Worm (Caenorhabditis elegans): ENCODE measurements around the gene ttm-2.

DNA sequence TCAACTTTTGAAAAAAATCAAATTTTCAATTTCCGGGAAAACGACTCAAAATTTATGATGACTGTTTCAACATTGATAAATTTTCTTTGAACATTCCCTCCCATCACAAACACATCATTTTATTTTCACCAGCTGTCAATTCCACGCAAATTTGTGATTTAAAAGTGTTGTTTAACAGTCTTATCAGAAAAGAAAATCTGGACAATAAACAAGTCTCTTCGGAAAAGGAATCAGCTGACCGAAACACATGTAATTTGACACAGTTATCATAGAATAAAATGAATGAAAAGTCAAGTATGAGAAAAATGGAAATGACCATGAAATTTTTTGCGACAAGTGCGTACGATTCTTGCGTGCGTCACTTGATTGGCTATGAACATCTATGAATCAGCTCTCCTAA, 2.9 kb upstream of the ttm-2 start:
- TF ChIP-seq W03F9.2 (tag; optimal IDR thresholded peaks at IDR 0.05) (no peak), him-1 (tag; optimal IDR thresholded peaks at IDR 0.05) (no peak), dao-5 (tag; optimal IDR thresholded peaks at IDR 0.05) (no peak)
